Worm (Caenorhabditis elegans) whole organism, L1 larva: ENCODE data around the gene ugt-1.

Experiments
- C16A3.4 ChIP-seq: fragments of 150-350 bp; optimal IDR thresholded peaks from 2 replicates; lab custom pipeline; 2014; ENCODE audit warnings: missing biosample characterization, missing genetic modification characterization
- ama-1 ChIP-seq: fragments of 150-350 bp; optimal IDR thresholded peaks from 2 replicates; lab custom pipeline; 2014
- blmp-1 ChIP-seq: fragments of 150-350 bp; optimal IDR thresholded peaks from 2 replicates; lab custom pipeline; 2014; ENCODE audit warnings: missing biosample characterization, missing genetic modification characterization
- ceh-88 ChIP-seq: fragments of 200-800 bp; sonication (Bioruptor generic); IDR thresholded peaks from 2 replicates; pipeline ENCODE4 v1.3.6; 2022; ENCODE audit warnings: missing genetic modification characterization, missing compliant biosample characterization
- ceh-90 ChIP-seq: sonication (generic microtip); optimal IDR thresholded peaks from 2 replicates; lab custom pipeline; 2016; ENCODE audit warnings: missing genetic modification characterization, missing compliant biosample characterization
- dsc-1 ChIP-seq: sonication (generic microtip); optimal IDR thresholded peaks from 2 replicates; lab custom pipeline; 2016; ENCODE audit warnings: mild to moderate bottlenecking, missing genetic modification characterization, missing compliant biosample characterization
- efl-1 ChIP-seq, 4 experiments: fragments of 150-350 bp; optimal IDR thresholded peaks in 3 of 4; peaks in 1 of 4; 1 replicate in 1 of 4; 2 replicates in 3 of 4; lab custom pipeline; 2014; ENCODE audit warnings: missing biosample characterization in 2 of 4, missing genetic modification characterization in 2 of 4, missing genetic modification reagents in 2 of 4
- egl-13 ChIP-seq: sonication (generic microtip); optimal IDR thresholded peaks from 2 replicates; lab custom pipeline; 2016; ENCODE audit warnings: missing genotype, missing genetic modification reagents, missing genetic modification characterization, missing compliant biosample characterization
- elt-3 ChIP-seq, 6 experiments: fragments of 150-350 bp in 1 of 6; sonication (generic microtip); optimal IDR thresholded peaks; 2 replicates each; lab custom pipeline; 2017 to 2018; ENCODE audit warnings: missing biosample characterization in 6 of 6, missing genetic modification characterization in 6 of 6, inconsistent platforms in 1 of 6
- fkh-4 ChIP-seq: sonication (generic microtip); optimal IDR thresholded peaks from 2 replicates; lab custom pipeline; 2016; ENCODE audit warnings: missing compliant biosample characterization, missing genetic modification characterization, borderline replicate concordance
- hpl-2 ChIP-seq: fragments of 150-350 bp; optimal IDR thresholded peaks from 2 replicates; lab custom pipeline; 2014; ENCODE audit warnings: missing biosample characterization, missing genetic modification reagents, missing genetic modification characterization
- lin-13 ChIP-seq: fragments of 150-350 bp; optimal IDR thresholded peaks from 2 replicates; lab custom pipeline; 2014; ENCODE audit warnings: missing biosample characterization, missing genetic modification reagents, missing genetic modification characterization
- lin-15B ChIP-seq: fragments of 150-350 bp; sonication (generic microtip); optimal IDR thresholded peaks from 3 replicates; lab custom pipeline; 2014; ENCODE audit warnings: missing biosample characterization, missing genetic modification characterization
- lin-35 ChIP-seq, 2 experiments: fragments of 150-350 bp; optimal IDR thresholded peaks; 2 replicates each; lab custom pipeline; 2014; ENCODE audit warnings: missing biosample characterization in 2 of 2, missing genetic modification characterization in 2 of 2, missing genetic modification reagents in 2 of 2
- lin-39 ChIP-seq: fragments of 150-350 bp; optimal IDR thresholded peaks from 2 replicates; lab custom pipeline; 2014; ENCODE audit warnings: missing biosample characterization, missing genetic modification reagents, missing genetic modification characterization
- lir-3 ChIP-seq: sonication (generic microtip); optimal IDR thresholded peaks from 2 replicates; lab custom pipeline; 2016; ENCODE audit warnings: mild to moderate bottlenecking, missing genetic modification characterization, moderate library complexity, missing compliant biosample characterization; ENCODE audit not compliant: poor library complexity
- lsy-2 ChIP-seq, 2 experiments: fragments of 150-350 bp; optimal IDR thresholded peaks; 2 replicates each; lab custom pipeline; 2014; ENCODE audit warnings: missing biosample characterization in 2 of 2, missing genetic modification characterization in 2 of 2
- mef-2 ChIP-seq: fragments of 150-350 bp; optimal IDR thresholded peaks from 2 replicates; lab custom pipeline; 2014; ENCODE audit warnings: missing biosample characterization, missing genetic modification characterization
- mep-1 ChIP-seq: fragments of 150-350 bp; optimal IDR thresholded peaks from 2 replicates; lab custom pipeline; 2014; ENCODE audit warnings: missing biosample characterization, missing genetic modification characterization
- nhr-11 ChIP-seq: fragments of 150-350 bp; optimal IDR thresholded peaks from 2 replicates; lab custom pipeline; 2014; ENCODE audit warnings: missing biosample characterization, missing genetic modification characterization
- nhr-237 ChIP-seq: fragments of 150-350 bp; optimal IDR thresholded peaks from 2 replicates; lab custom pipeline; 2014; ENCODE audit warnings: missing biosample characterization, missing genetic modification characterization
- nhr-76 ChIP-seq: sonication (generic microtip); optimal IDR thresholded peaks from 2 replicates; lab custom pipeline; 2017; ENCODE audit warnings: missing biosample characterization, missing genetic modification characterization
- nhr-77 ChIP-seq: fragments of 150-350 bp; optimal IDR thresholded peaks from 2 replicates; lab custom pipeline; 2014; ENCODE audit warnings: missing biosample characterization, missing genetic modification characterization
- nhr-84 ChIP-seq: sonication (generic microtip); optimal IDR thresholded peaks from 2 replicates; lab custom pipeline; 2017; ENCODE audit warnings: missing biosample characterization, missing genetic modification characterization
- nhr-85 ChIP-seq: sonication (generic microtip); peaks from one replicate; lab custom pipeline; 2016; ENCODE audit warnings: missing genetic modification characterization, inconsistent platforms, missing compliant biosample characterization
- pax-3 ChIP-seq: fragments of 200-800 bp; sonication (Bioruptor generic); optimal IDR thresholded peaks from 2 replicates; lab custom pipeline; 2018; ENCODE audit warnings: mild to moderate bottlenecking, missing genetic modification characterization, moderate library complexity, missing compliant biosample characterization
- rnt-1 ChIP-seq: sonication (generic microtip); optimal IDR thresholded peaks from 2 replicates; lab custom pipeline; 2016; ENCODE audit warnings: mild to moderate bottlenecking, missing genetic modification characterization, moderate library complexity, missing compliant biosample characterization
- skn-1 ChIP-seq: fragments of 150-350 bp; optimal IDR thresholded peaks from 2 replicates; lab custom pipeline; 2014; ENCODE audit warnings: missing biosample characterization, missing genetic modification characterization
- snpc-4 ChIP-seq: fragments of 150-350 bp; optimal IDR thresholded peaks from 2 replicates; lab custom pipeline; 2014; ENCODE audit warnings: missing biosample characterization, missing genetic modification characterization
- swsn-7 ChIP-seq: sonication (generic microtip); optimal IDR thresholded peaks from 2 replicates; lab custom pipeline; 2016; ENCODE audit warnings: missing genetic modification characterization, missing compliant biosample characterization
- tlp-1 ChIP-seq: fragments of 150-350 bp; optimal IDR thresholded peaks from 2 replicates; lab custom pipeline; 2014; ENCODE audit warnings: missing biosample characterization, missing genetic modification characterization
- unc-130 ChIP-seq: fragments of 150-350 bp; optimal IDR thresholded peaks from 2 replicates; lab custom pipeline; 2017; ENCODE audit warnings: missing biosample characterization, missing genetic modification characterization, inconsistent platforms
- unc-86 ChIP-seq: sonication (generic microtip); optimal IDR thresholded peaks from 2 replicates; lab custom pipeline; 2016; ENCODE audit warnings: missing genetic modification characterization, missing compliant biosample characterization
- unc-98 ChIP-seq: fragments of 200-800 bp; sonication (Bioruptor generic); IDR thresholded peaks from 2 replicates; pipeline ENCODE4 v1.3.6; 2022; ENCODE audit warnings: missing genetic modification characterization, missing compliant biosample characterization
- xbp-1 ChIP-seq: sonication (generic microtip); optimal IDR thresholded peaks from 2 replicates; lab custom pipeline; 2016; ENCODE audit warnings: missing genetic modification characterization, missing compliant biosample characterization
- zip-4 ChIP-seq: fragments of 200-800 bp; sonication (Bioruptor generic); optimal IDR thresholded peaks from 2 replicates; lab custom pipeline; 2018; ENCODE audit warnings: mild to moderate bottlenecking, missing genetic modification characterization, moderate library complexity, missing compliant biosample characterization
- ztf-11 ChIP-seq, 2 experiments: sonication (generic microtip); optimal IDR thresholded peaks; 2 replicates each; lab custom pipeline; 2016 to 2017; ENCODE audit warnings: missing genetic modification characterization in 2 of 2, missing biosample characterization in 1 of 2, missing compliant biosample characterization in 1 of 2

The ugt-1 gene

DNA sequence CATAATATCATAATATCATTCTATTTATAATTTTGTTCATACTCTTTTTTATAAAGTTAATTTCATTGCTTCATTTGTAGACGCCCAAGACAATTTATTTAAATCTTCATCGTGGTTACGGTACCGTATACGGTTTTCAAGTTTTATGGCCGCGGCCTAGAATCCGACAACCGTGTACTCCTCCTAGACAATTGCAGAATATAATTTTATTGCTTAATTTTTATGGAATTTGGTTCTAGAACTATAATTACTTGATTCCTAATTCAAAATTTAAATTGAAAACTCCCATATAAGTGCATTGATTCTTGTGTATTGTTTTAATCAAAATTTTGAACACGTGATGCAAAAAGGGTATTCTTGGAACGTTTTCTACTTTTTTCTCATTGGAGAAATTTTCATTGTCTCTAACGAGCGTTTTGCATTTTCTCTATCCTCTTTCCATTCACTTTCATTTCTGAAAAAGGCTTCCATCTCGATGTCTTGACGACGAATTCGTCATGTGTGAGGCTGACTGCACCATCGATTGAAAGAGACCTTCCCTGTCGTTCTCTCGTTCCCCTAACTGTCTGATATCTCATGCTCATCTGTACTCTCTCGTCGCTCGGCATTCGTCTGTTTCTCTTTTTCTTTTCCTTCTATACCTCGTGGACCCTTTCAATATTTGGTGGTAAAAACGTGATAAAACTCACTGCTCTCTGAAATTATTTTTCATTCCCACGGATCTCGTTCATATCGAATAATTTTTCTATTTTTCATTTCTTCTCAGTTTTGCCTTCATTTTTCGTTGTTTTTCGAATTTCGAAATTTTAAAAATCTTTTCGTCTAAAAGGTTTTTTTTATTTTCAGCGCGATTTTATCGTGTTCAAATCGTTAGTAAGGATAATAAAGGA is 45.9 kb downstream of the ugt-1 start, which contains the start of gene pap-1 (continued):
- TF ChIP-seq unc-86 (no peak), elt-3 (tag; optimal IDR thresholded peaks at IDR 0.05; lab: Kevin White, UChicago) (no peak), ztf-11 (tag; optimal IDR thresholded peaks at IDR 0.05; lab: Kevin White, UChicago) (no peak), skn-1 (tag; lab: Kevin White, UChicago) (no peak), nhr-11 (tag; lab: Kevin White, UChicago) (no peak), ceh-88 (no peak), nhr-85 (tag; lab: Kevin White, UChicago) (peak; percentile 79), nhr-76 (no peak), ama-1 (no peak), nhr-237 (tag; lab: Kevin White, UChicago) (no peak), lsy-2 (tag; optimal IDR thresholded peaks at IDR 0.05; lab: Kevin White, UChicago) (peak; percentile 6 to 32), rnt-1 (tag; lab: Kevin White, UChicago) (peak; percentile 78), xbp-1 (tag; lab: Kevin White, UChicago) (peak; percentile 26), nhr-84 (tag; lab: Kevin White, UChicago) (no peak), dsc-1 (tag; lab: Kevin White, UChicago) (peak; percentile 21), lin-35 (GFP tag; optimal IDR thresholded peaks at IDR 0.05; lab: Kevin White, UChicago) (peak; percentile 16 to 68), nhr-77 (tag; lab: Kevin White, UChicago) (no peak), pax-3 (tag; lab: Kevin White, UChicago) (peak; percentile 26), lin-13 (GFP tag; lab: Kevin White, UChicago) (no peak), egl-13 (tag; lab: Kevin White, UChicago) (peak; percentile 3), C16A3.4 (no peak), tlp-1 (tag; lab: Kevin White, UChicago) (no peak), efl-1 (optimal IDR thresholded peaks at IDR 0.05; lab: Kevin White, UChicago) (peak; percentile 62 to 78), efl-1 (GFP tag; optimal IDR thresholded peaks at IDR 0.05 in 1 of 2; lab: Kevin White, UChicago) (peak; percentile 22 to 72), mep-1 (tag; lab: Kevin White, UChicago) (peak; percentile 61), mef-2 (tag; lab: Kevin White, UChicago) (no peak), lin-39 (tag; lab: Kevin White, UChicago) (no peak), ceh-90 (peak; percentile 76), zip-4 (GFP tag; lab: Kevin White, UChicago) (no peak), hpl-2 (GFP tag; lab: Kevin White, UChicago) (no peak), swsn-7 (tag; lab: Kevin White, UChicago) (peak; percentile 26), fkh-4 (tag; lab: Kevin White, UChicago) (peak; percentile 45), lir-3 (tag; lab: Kevin White, UChicago) (peak; percentile 71), blmp-1 (peak; percentile 52), unc-130 (tag; lab: Kevin White, UChicago) (no peak), lin-15B (no peak), unc-98 (GFP tag; lab: Robert Waterston, UW) (no peak), snpc-4 (tag; lab: Kevin White, UChicago) (no peak)
